Worm (Caenorhabditis elegans) whole organism, L2 larva: ENCODE results near the gene arx-2.
A peak's percentile ranks its signal among the peaks of the same experiment; 100 is the strongest.
"Not testable (repeated sequence)": the region's sequence is repeated elsewhere in the genome, so short reads cannot be mapped to it uniquely, and the experiment has no call there.

ENCODE experiments used
- C34F6.9 ChIP-seq: fragments of 150-350 bp; optimal IDR thresholded peaks from 2 replicates; lab custom pipeline; 2014; ENCODE audit warnings: missing biosample characterization, missing genetic modification characterization
- F13H6.1 ChIP-seq: sonication (generic microtip); optimal IDR thresholded peaks from 2 replicates; lab custom pipeline; 2016; ENCODE audit warnings: missing genetic modification characterization, missing compliant biosample characterization
- Y55F3AM.14 ChIP-seq: fragments of 200-800 bp; sonication (Bioruptor generic); optimal IDR thresholded peaks from 2 replicates; lab custom pipeline; 2018; ENCODE audit warnings: mild to moderate bottlenecking, missing genetic modification characterization, missing compliant biosample characterization
- ZK546.5 ChIP-seq: sonication (generic microtip); optimal IDR thresholded peaks from 2 replicates; lab custom pipeline; 2017; ENCODE audit warnings: missing biosample characterization, missing genetic modification characterization
- alr-1 ChIP-seq: fragments of 150-350 bp; optimal IDR thresholded peaks from 2 replicates; lab custom pipeline; 2014; ENCODE audit warnings: missing biosample characterization, missing genetic modification characterization
- blmp-1 ChIP-seq: sonication (generic microtip); optimal IDR thresholded peaks from 2 replicates; lab custom pipeline; 2017; ENCODE audit warnings: missing genetic modification characterization, mild to moderate bottlenecking, missing compliant biosample characterization, antibody characterized with exemption, moderate library complexity; ENCODE audit not compliant: insufficient read depth
- ceh-82 ChIP-seq: fragments of 150-350 bp; optimal IDR thresholded peaks from 2 replicates; lab custom pipeline; 2014; ENCODE audit warnings: missing biosample characterization, missing genetic modification characterization
- crh-2 ChIP-seq: sonication (generic microtip); optimal IDR thresholded peaks from 2 replicates; lab custom pipeline; 2017; ENCODE audit warnings: missing biosample characterization, missing genetic modification characterization
- dmd-4 ChIP-seq: sonication (generic microtip); optimal IDR thresholded peaks from 2 replicates; lab custom pipeline; 2017; ENCODE audit warnings: missing biosample characterization, missing genetic modification characterization
- egl-27 ChIP-seq: sonication (generic microtip); optimal IDR thresholded peaks from 3 replicates; lab custom pipeline; 2017; ENCODE audit warnings: missing biosample characterization, missing genetic modification reagents, missing genetic modification characterization
- elt-3 ChIP-seq: sonication (generic microtip); optimal IDR thresholded peaks from 2 replicates; lab custom pipeline; 2017; ENCODE audit warnings: missing biosample characterization, missing genetic modification characterization
- fos-1 ChIP-seq: fragments of 150-350 bp; optimal IDR thresholded peaks from 2 replicates; lab custom pipeline; 2014; ENCODE audit warnings: missing biosample characterization, missing genetic modification characterization
- gmeb-1 ChIP-seq: fragments of 150-350 bp; optimal IDR thresholded peaks from 2 replicates; lab custom pipeline; 2014; ENCODE audit warnings: missing biosample characterization, missing genetic modification characterization
- lin-11 ChIP-seq: fragments of 150-350 bp; sonication (generic microtip); optimal IDR thresholded peaks from 2 replicates; lab custom pipeline; 2014; ENCODE audit warnings: missing biosample characterization, missing genetic modification characterization, inconsistent platforms, mixed read lengths
- lin-13 ChIP-seq: fragments of 150-350 bp; optimal IDR thresholded peaks from 2 replicates; lab custom pipeline; 2014; ENCODE audit warnings: missing biosample characterization, missing genetic modification reagents, missing genetic modification characterization
- lsy-2 ChIP-seq, 2 experiments: fragments of 150-350 bp in 1 of 2; sonication (generic microtip) in 1 of 2; optimal IDR thresholded peaks; 2 replicates each; lab custom pipeline; 2014 to 2017; ENCODE audit warnings: missing biosample characterization in 2 of 2, missing genetic modification characterization in 2 of 2
- mab-5 ChIP-seq: fragments of 150-350 bp; optimal IDR thresholded peaks from 2 replicates; lab custom pipeline; 2014; ENCODE audit warnings: missing biosample characterization, missing genetic modification characterization
- mdl-1 ChIP-seq, 2 experiments: fragments of 150-350 bp in 1 of 2; sonication (generic microtip) in 1 of 2; optimal IDR thresholded peaks; 2 replicates each; lab custom pipeline; 2017; ENCODE audit warnings: missing biosample characterization in 2 of 2, missing genetic modification characterization in 2 of 2
- nhr-10 ChIP-seq: sonication (generic microtip); optimal IDR thresholded peaks from 2 replicates; lab custom pipeline; 2017; ENCODE audit warnings: missing biosample characterization, missing genetic modification characterization
- nhr-11 ChIP-seq: fragments of 150-350 bp; optimal IDR thresholded peaks from 2 replicates; lab custom pipeline; 2014; ENCODE audit warnings: missing biosample characterization, missing genetic modification characterization
- nhr-12 ChIP-seq: fragments of 150-350 bp; optimal IDR thresholded peaks from 2 replicates; lab custom pipeline; 2014; ENCODE audit warnings: missing biosample characterization, missing genetic modification characterization
- nhr-129 ChIP-seq: fragments of 150-350 bp; optimal IDR thresholded peaks from 2 replicates; lab custom pipeline; 2014; ENCODE audit warnings: missing biosample characterization, missing genetic modification characterization
- nhr-21 ChIP-seq: fragments of 150-350 bp; optimal IDR thresholded peaks from 2 replicates; lab custom pipeline; 2014; ENCODE audit warnings: missing biosample characterization, missing genetic modification characterization
- nhr-23 ChIP-seq: fragments of 150-350 bp; optimal IDR thresholded peaks from 2 replicates; lab custom pipeline; 2014; ENCODE audit warnings: missing biosample characterization, missing genetic modification reagents, missing genetic modification characterization
- nhr-237 ChIP-seq: fragments of 150-350 bp; optimal IDR thresholded peaks from 2 replicates; lab custom pipeline; 2014; ENCODE audit warnings: missing biosample characterization, missing genetic modification characterization
- nhr-25 ChIP-seq: fragments of 150-350 bp; sonication (generic microtip); optimal IDR thresholded peaks from 3 replicates; lab custom pipeline; 2014; ENCODE audit warnings: missing biosample characterization, missing genetic modification characterization
- nhr-6 ChIP-seq: fragments of 150-350 bp; optimal IDR thresholded peaks from 2 replicates; lab custom pipeline; 2014; ENCODE audit warnings: missing biosample characterization, missing genetic modification characterization
- peb-1 ChIP-seq: fragments of 150-350 bp; optimal IDR thresholded peaks from 2 replicates; lab custom pipeline; 2014; ENCODE audit warnings: missing biosample characterization, missing genetic modification characterization
- sem-4 ChIP-seq: fragments of 150-350 bp; optimal IDR thresholded peaks from 2 replicates; lab custom pipeline; 2014; ENCODE audit warnings: missing biosample characterization, missing genetic modification reagents, missing genetic modification characterization
- skn-1 ChIP-seq: sonication (generic microtip); optimal IDR thresholded peaks from 2 replicates; lab custom pipeline; 2017; ENCODE audit warnings: missing biosample characterization, missing genetic modification characterization
- sma-3 ChIP-seq: sonication (generic microtip); optimal IDR thresholded peaks from 2 replicates; lab custom pipeline; 2016; ENCODE audit warnings: missing genetic modification reagents, missing genetic modification characterization, missing compliant biosample characterization
- sma-9 ChIP-seq, 2 experiments: fragments of 150-350 bp in 1 of 2; sonication (generic microtip) in 1 of 2; optimal IDR thresholded peaks; 2 replicates each; lab custom pipeline; 2014 to 2016; ENCODE audit warnings: missing genetic modification characterization in 2 of 2, mild to moderate bottlenecking in 1 of 2, missing biosample characterization in 1 of 2, missing compliant biosample characterization in 1 of 2, missing genetic modification reagents in 1 of 2, moderate library complexity in 1 of 2
- snpc-4 ChIP-seq: fragments of 150-350 bp; optimal IDR thresholded peaks from 2 replicates; lab custom pipeline; 2014; ENCODE audit warnings: missing biosample characterization, missing genetic modification characterization
- unc-55 ChIP-seq: fragments of 150-350 bp; sonication (generic microtip); optimal IDR thresholded peaks from 3 replicates; lab custom pipeline; 2014; ENCODE audit warnings: missing biosample characterization, missing genetic modification reagents, missing genetic modification characterization
- unc-62 ChIP-seq: fragments of 150-350 bp; optimal IDR thresholded peaks from 2 replicates; lab custom pipeline; 2014; ENCODE audit warnings: missing biosample characterization, missing genetic modification reagents, missing genetic modification characterization
- zag-1 ChIP-seq: fragments of 150-350 bp; optimal IDR thresholded peaks from 2 replicates; lab custom pipeline; 2014; ENCODE audit warnings: missing biosample characterization, missing genetic modification characterization
- ztf-11 ChIP-seq: sonication (generic microtip); optimal IDR thresholded peaks from 2 replicates; lab custom pipeline; 2017; ENCODE audit warnings: missing biosample characterization, missing genetic modification characterization

Gene arx-2

DNA sequence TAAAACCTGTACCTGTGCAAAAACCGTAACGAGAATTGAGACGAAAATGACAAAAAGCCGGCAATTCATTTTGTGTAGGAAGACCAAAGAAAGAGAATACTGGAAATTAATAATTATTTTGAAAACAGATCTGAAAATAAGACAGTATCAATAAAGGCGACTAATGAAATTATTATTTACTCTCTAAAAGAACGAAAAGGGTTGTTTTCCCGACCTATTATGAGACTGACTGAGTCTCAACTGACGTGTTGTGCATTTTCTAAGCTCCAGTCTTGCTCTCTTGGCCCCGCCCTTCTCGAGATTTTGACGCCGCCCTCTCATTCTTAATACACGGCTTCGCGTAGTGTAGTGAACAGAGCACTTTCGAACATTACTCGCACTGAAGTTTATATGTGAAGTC is 11.9 kb upstream of the arx-2 start, which contains the start of gene K07C5.9:
K07C5.9 (minus strand) TSS at position 101 of the 400 bp plus-strand sequence.
- TF ChIP-seq fos-1 (tag; lab: Kevin White, UChicago) (no peak), ztf-11 (no peak), nhr-11 (no peak), dmd-4 (no peak), ceh-82 (tag; lab: Kevin White, UChicago) (no peak), snpc-4 (tag; lab: Kevin White, UChicago) (no peak), alr-1 (tag; lab: Kevin White, UChicago) (no peak), unc-62 (GFP tag; lab: Kevin White, UChicago) (no peak), elt-3 (tag; lab: Kevin White, UChicago) (no peak), crh-2 (tag; lab: Kevin White, UChicago) (no peak), egl-27 (tag; lab: Kevin White, UChicago) (no peak), nhr-21 (tag; lab: Kevin White, UChicago) (no peak), skn-1 (tag; lab: Kevin White, UChicago) (no peak)

DNA sequence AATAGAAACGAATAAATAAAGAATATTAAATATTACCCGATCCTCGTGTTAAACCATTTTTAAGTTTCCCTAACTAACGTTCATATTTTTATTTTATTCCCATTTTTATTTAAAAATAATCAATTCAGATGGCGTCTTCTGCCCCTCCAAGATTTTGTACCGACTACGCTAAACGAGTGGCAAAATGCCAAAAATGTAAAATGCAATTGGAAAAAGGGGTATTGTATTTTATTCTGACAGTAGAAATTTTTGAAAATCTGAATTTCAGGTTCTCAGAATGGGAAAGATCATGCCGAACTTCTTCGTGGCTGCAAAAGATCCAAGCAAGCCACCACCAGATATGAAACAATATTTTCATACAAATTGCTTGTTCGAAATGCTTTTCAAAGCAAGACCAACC is 4.7 kb upstream of the arx-2 start, which contains the start of gene K07C5.3:
K07C5.3 (plus strand) TSS at position 129 of the 400 bp plus-strand sequence.
- no peak for TF ChIP-seq sma-9 (GFP tag; optimal IDR thresholded peaks at IDR 0.05; lab: Kevin White, UChicago)
- TF ChIP-seq sma-9 (tag; optimal IDR thresholded peaks at IDR 0.05; lab: Kevin White, UChicago), result no peak
- TF ChIP-seq skn-1 (tag; lab: Kevin White, UChicago), result no peak
- no peak for TF ChIP-seq nhr-23
- no peak for TF ChIP-seq ztf-11
- TF ChIP-seq nhr-12 (tag; lab: Kevin White, UChicago), result no peak
- TF ChIP-seq nhr-237 (tag; lab: Kevin White, UChicago), result no peak
- no peak for TF ChIP-seq nhr-21 (tag; lab: Kevin White, UChicago)
- no peak for TF ChIP-seq peb-1 (tag; lab: Kevin White, UChicago)
- no peak for TF ChIP-seq mab-5
- TF ChIP-seq nhr-10, result no peak
- TF ChIP-seq zag-1 (tag; lab: Kevin White, UChicago), result no peak
- no peak for TF ChIP-seq sma-3 (GFP tag; lab: Kevin White, UChicago)
- no peak for TF ChIP-seq blmp-1 (tag; lab: Kevin White, UChicago)
- TF ChIP-seq ZK546.5 (tag; lab: Kevin White, UChicago), result no peak
- no peak for TF ChIP-seq unc-62 (GFP tag; lab: Kevin White, UChicago)
- TF ChIP-seq F13H6.1 (tag; lab: Kevin White, UChicago), result no peak
- TF ChIP-seq dmd-4, result no peak

DNA sequence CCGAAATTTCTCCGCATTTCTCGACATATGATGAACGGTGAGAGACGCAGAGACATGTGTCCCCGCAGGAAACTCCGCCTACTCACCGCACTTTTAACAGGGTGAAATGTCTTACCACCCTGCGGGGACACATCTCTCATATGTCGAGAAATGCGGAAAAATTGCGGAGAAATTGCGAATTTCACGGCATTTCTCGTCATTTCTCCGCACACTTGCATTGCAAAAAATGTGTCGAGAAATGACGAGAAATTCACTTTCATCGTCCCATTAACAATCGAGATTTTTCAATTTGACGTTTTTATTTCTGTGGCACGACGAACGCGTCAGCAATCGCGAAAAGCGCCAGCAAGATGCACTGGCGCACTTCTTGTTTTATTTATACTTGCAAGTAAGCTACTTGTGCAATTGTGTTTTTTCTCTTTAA is 3.8 kb upstream of the arx-2 start, which contains the start of gene K07C5.13:
K07C5.13 (plus strand) TSS at position 151 of the 424 bp plus-strand sequence.
- TF ChIP-seq lin-13 (GFP tag; lab: Kevin White, UChicago), result peak; percentile 62
- TF ChIP-seq sma-9 (GFP tag; optimal IDR thresholded peaks at IDR 0.05; lab: Kevin White, UChicago), result peak; percentile 74
- TF ChIP-seq sma-9 (tag; optimal IDR thresholded peaks at IDR 0.05; lab: Kevin White, UChicago), result not testable (repeated sequence)
- peak; percentile 36 for TF ChIP-seq C34F6.9 (tag; lab: Kevin White, UChicago)
- TF ChIP-seq nhr-129 (tag; lab: Kevin White, UChicago), result peak; percentile 45
- peak; percentile 27 for TF ChIP-seq nhr-25 (tag; lab: Kevin White, UChicago)
- TF ChIP-seq blmp-1 (tag; lab: Kevin White, UChicago), result peak; percentile 4
- peak; percentile 42 to 61 for TF ChIP-seq lsy-2 (tag; optimal IDR thresholded peaks at IDR 0.05; lab: Kevin White, UChicago)
- peak; percentile 77 for TF ChIP-seq F13H6.1 (tag; lab: Kevin White, UChicago)
- TF ChIP-seq unc-55 (GFP tag; lab: Kevin White, UChicago), result peak; percentile 42
- peak; percentile 33 for TF ChIP-seq Y55F3AM.14 (GFP tag; lab: Kevin White, UChicago)
- peak; percentile 31 for TF ChIP-seq crh-2 (tag; lab: Kevin White, UChicago)
- peak; percentile 66 for TF ChIP-seq sma-3 (GFP tag; lab: Kevin White, UChicago)
- TF ChIP-seq mab-5, result peak; percentile 30
- TF ChIP-seq sem-4 (tag; lab: Kevin White, UChicago), result peak; percentile 55
- TF ChIP-seq gmeb-1 (tag; lab: Kevin White, UChicago), result peak; percentile 69

DNA sequence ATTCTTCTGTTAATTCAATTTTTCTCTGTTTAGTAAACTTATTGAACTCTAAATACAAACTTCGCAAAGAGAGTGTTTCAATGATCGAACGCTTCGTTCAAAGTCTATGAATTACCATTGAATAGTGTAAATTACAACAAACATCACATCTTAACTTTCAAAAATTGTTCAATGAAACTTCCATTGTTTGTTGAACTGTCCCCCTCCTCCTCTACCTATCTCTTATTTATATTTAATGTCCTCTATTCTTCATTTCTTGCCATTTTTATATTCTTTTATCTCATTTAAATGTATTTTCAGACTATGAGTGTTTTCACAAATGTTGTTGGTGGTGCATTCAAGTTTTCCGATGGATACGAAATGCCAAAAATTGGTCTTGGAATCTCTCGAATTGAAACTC is 1.0 kb upstream of the arx-2 start, which contains the start of gene K07C5.2:
K07C5.2 (plus strand) TSS at position 301 of the 400 bp plus-strand sequence.
- TF ChIP-seq unc-62 (GFP tag; lab: Kevin White, UChicago) (no peak), nhr-25 (tag; lab: Kevin White, UChicago) (no peak), C34F6.9 (tag; lab: Kevin White, UChicago) (no peak), sma-9 (GFP tag; optimal IDR thresholded peaks at IDR 0.05; lab: Kevin White, UChicago) (no peak), sma-9 (tag; optimal IDR thresholded peaks at IDR 0.05; lab: Kevin White, UChicago) (no peak), nhr-237 (tag; lab: Kevin White, UChicago) (no peak), nhr-6 (no peak), gmeb-1 (tag; lab: Kevin White, UChicago) (no peak), nhr-10 (no peak), blmp-1 (tag; lab: Kevin White, UChicago) (no peak), peb-1 (tag; lab: Kevin White, UChicago) (no peak), crh-2 (tag; lab: Kevin White, UChicago) (no peak), mdl-1 (tag; optimal IDR thresholded peaks at IDR 0.05; lab: Kevin White, UChicago) (no peak), lsy-2 (tag; optimal IDR thresholded peaks at IDR 0.05; lab: Kevin White, UChicago) (no peak), lin-11 (tag; lab: Kevin White, UChicago) (no peak), ceh-82 (tag; lab: Kevin White, UChicago) (no peak), nhr-21 (tag; lab: Kevin White, UChicago) (no peak), nhr-12 (tag; lab: Kevin White, UChicago) (no peak)
